Fruit fly (Drosophila melanogaster) whole organism, embryonic: ENCODE data around the gene PIG-B.

Source experiments
- Asciz ChIP-seq: fragments of 200-800 bp; sonication (Bioruptor generic); optimal IDR thresholded peaks from 2 replicates; lab custom pipeline; 2017; ENCODE audit warnings: missing biosample characterization, mild to moderate bottlenecking, missing genetic modification characterization, missing genetic modification reagents
- BEAF-32 ChIP-seq: fragments of 200-800 bp; sonication (Bioruptor generic); optimal IDR thresholded peaks from 3 replicates; lab custom pipeline; 2017; ENCODE audit warnings: missing biosample characterization, missing genetic modification characterization, mild to moderate bottlenecking, moderate library complexity, missing genetic modification reagents
- Bteb2 ChIP-seq: fragments of 200-800 bp; sonication (Bioruptor generic); optimal IDR thresholded peaks from 2 replicates; lab custom pipeline; 2016; ENCODE audit warnings: missing biosample characterization, missing genetic modification characterization
- CG12391 ChIP-seq: fragments of 200-800 bp; sonication (Bioruptor generic); optimal IDR thresholded peaks from 3 replicates; lab custom pipeline; 2018; ENCODE audit warnings: missing biosample characterization, mild to moderate bottlenecking, missing genetic modification characterization, moderate library complexity
- CG12769 ChIP-seq: fragments of 200-800 bp; sonication (Bioruptor generic); optimal IDR thresholded peaks from 2 replicates; lab custom pipeline; 2019; ENCODE audit warnings: missing biosample characterization, mild to moderate bottlenecking, missing genetic modification characterization, moderate library complexity
- CG13424 ChIP-seq: fragments of 200-800 bp; sonication (Bioruptor generic); optimal IDR thresholded peaks from 2 replicates; lab custom pipeline; 2019; ENCODE audit warnings: missing biosample characterization, mild to moderate bottlenecking, missing genetic modification characterization, moderate library complexity
- CG13894 ChIP-seq: fragments of 200-800 bp; sonication (Bioruptor generic); optimal IDR thresholded peaks from 3 replicates; lab custom pipeline; 2018; ENCODE audit warnings: missing biosample characterization, mild to moderate bottlenecking, missing genetic modification characterization, moderate library complexity
- CG2120 ChIP-seq: fragments of 200-800 bp; sonication (Bioruptor generic); optimal IDR thresholded peaks from 3 replicates; lab custom pipeline; 2016; ENCODE audit warnings: missing biosample characterization, missing genetic modification characterization
- CG2678 ChIP-seq: fragments of 200-800 bp; sonication (Bioruptor generic); optimal IDR thresholded peaks from 3 replicates; lab custom pipeline; 2019; ENCODE audit warnings: missing biosample characterization, mild to moderate bottlenecking, missing genetic modification characterization, moderate library complexity
- CG30403 ChIP-seq: fragments of 200-800 bp; sonication (Bioruptor generic); optimal IDR thresholded peaks from 3 replicates; lab custom pipeline; 2016; ENCODE audit warnings: missing biosample characterization, missing genetic modification characterization
- CG31224 ChIP-seq: fragments of 200-800 bp; sonication (Bioruptor generic); IDR thresholded peaks from 2 replicates; pipeline ENCODE4 v1.3.6; 2022; ENCODE audit warnings: missing biosample characterization, missing genetic modification characterization
- CG31365 ChIP-seq: fragments of 200-800 bp; sonication (Bioruptor generic); optimal IDR thresholded peaks from 2 replicates; lab custom pipeline; 2018; ENCODE audit warnings: missing biosample characterization, mild to moderate bottlenecking, missing genetic modification characterization
- CG31441 ChIP-seq: fragments of 200-800 bp; sonication (Bioruptor generic); IDR thresholded peaks from 2 replicates; pipeline ENCODE4 v1.3.6; 2022; ENCODE audit warnings: missing biosample characterization, missing genetic modification characterization
- CG3995 ChIP-seq: fragments of 200-800 bp; sonication (Bioruptor generic); optimal IDR thresholded peaks from 3 replicates; lab custom pipeline; 2016; ENCODE audit warnings: missing biosample characterization, missing genetic modification characterization
- CG4328 ChIP-seq: fragments of 200-800 bp; sonication (Bioruptor generic); optimal IDR thresholded peaks from 3 replicates; lab custom pipeline; 2017; ENCODE audit warnings: missing biosample characterization, missing genetic modification reagents, missing genetic modification characterization
- CG6854 ChIP-seq: fragments of 200-800 bp; sonication (Bioruptor generic); optimal IDR thresholded peaks from 3 replicates; lab custom pipeline; 2017; ENCODE audit warnings: missing biosample characterization, mild to moderate bottlenecking, missing genetic modification characterization
- CG7556 ChIP-seq: fragments of 200-800 bp; sonication (Bioruptor generic); optimal IDR thresholded peaks from 2 replicates; lab custom pipeline; 2017; ENCODE audit warnings: missing biosample characterization, mild to moderate bottlenecking, missing genetic modification characterization
- CG7839 ChIP-seq: fragments of 200-800 bp; sonication (Bioruptor generic); optimal IDR thresholded peaks from 3 replicates; lab custom pipeline; 2018; ENCODE audit warnings: missing biosample characterization, mild to moderate bottlenecking, missing genetic modification characterization, moderate library complexity
- CG8290 ChIP-seq, 3 experiments: fragments of 200-800 bp; sonication (Bioruptor generic); optimal IDR thresholded peaks; 2 replicates each; lab custom pipeline; 2016 to 2019; ENCODE audit warnings: missing biosample characterization in 3 of 3, missing genetic modification characterization in 3 of 3, mild to moderate bottlenecking in 2 of 3, moderate library complexity in 1 of 3
- CG8944 ChIP-seq: fragments of 200-800 bp; sonication (Bioruptor generic); optimal IDR thresholded peaks from 3 replicates; lab custom pipeline; 2016; ENCODE audit warnings: missing biosample characterization, missing genetic modification characterization
- CG9215 ChIP-seq: fragments of 200-800 bp; sonication (Bioruptor generic); IDR thresholded peaks from 2 replicates; pipeline ENCODE4 v1.3.6; 2022; ENCODE audit warnings: missing biosample characterization, missing genetic modification characterization
- CG9797 ChIP-seq: fragments of 200-800 bp; sonication (Bioruptor generic); optimal IDR thresholded peaks from 3 replicates; lab custom pipeline; 2018; ENCODE audit warnings: missing biosample characterization, mild to moderate bottlenecking, missing genetic modification characterization
- Dbx ChIP-seq: fragments of 200-800 bp; sonication (Bioruptor generic); IDR thresholded peaks from 3 replicates; pipeline ENCODE4 v1.3.6; 2022; ENCODE audit warnings: missing biosample characterization, missing genetic modification characterization
- Doc3 ChIP-seq: fragments of 200-800 bp; sonication (Bioruptor generic); IDR thresholded peaks from 3 replicates; pipeline ENCODE4 v1.3.6; 2022; ENCODE audit warnings: missing biosample characterization, missing genetic modification characterization; ENCODE audit not compliant: partially characterized antibody
- Drgx ChIP-seq: fragments of 200-800 bp; sonication (Bioruptor generic); IDR thresholded peaks from 2 replicates; pipeline ENCODE4 v1.3.6; 2022; ENCODE audit warnings: missing biosample characterization, missing genetic modification characterization
- MBD-R2 ChIP-seq: fragments of 200-800 bp; sonication (Bioruptor generic); IDR thresholded peaks from 2 replicates; pipeline ENCODE4 v1.3.6; 2022; ENCODE audit warnings: missing biosample characterization, missing genetic modification characterization
- Mad ChIP-seq: fragments of 200-800 bp; sonication (Bioruptor generic); optimal IDR thresholded peaks from 2 replicates; lab custom pipeline; 2016; ENCODE audit warnings: missing biosample characterization, missing genetic modification characterization
- Nf-YA ChIP-seq: fragments of 200-800 bp; sonication (Bioruptor generic); IDR thresholded peaks from 2 replicates; pipeline ENCODE4 v1.3.6; 2022; ENCODE audit warnings: missing biosample characterization, missing genetic modification characterization
- Nf-YB ChIP-seq: fragments of 200-800 bp; sonication (Bioruptor generic); optimal IDR thresholded peaks from 3 replicates; lab custom pipeline; 2019; ENCODE audit warnings: missing biosample characterization, mild to moderate bottlenecking, missing genetic modification characterization, moderate library complexity
- PHDP ChIP-seq: fragments of 200-800 bp; sonication (Bioruptor generic); optimal IDR thresholded peaks from 3 replicates; lab custom pipeline; 2018; ENCODE audit warnings: missing biosample characterization, mild to moderate bottlenecking, missing genetic modification characterization, moderate library complexity
- Scr ChIP-seq: fragments of 200-800 bp; sonication (Bioruptor generic); IDR thresholded peaks from 2 replicates; pipeline ENCODE4 v1.3.6; 2022; ENCODE audit warnings: missing biosample characterization, missing genetic modification characterization; ENCODE audit not compliant: partially characterized antibody
- Spps ChIP-seq: fragments of 200-800 bp; sonication (Bioruptor generic); optimal IDR thresholded peaks from 2 replicates; lab custom pipeline; 2018; ENCODE audit warnings: missing biosample characterization, mild to moderate bottlenecking, missing genetic modification characterization
- ab ChIP-seq: fragments of 200-800 bp; sonication (Bioruptor generic); optimal IDR thresholded peaks from 2 replicates; lab custom pipeline; 2016; ENCODE audit warnings: missing biosample characterization, missing genetic modification characterization
- da ChIP-seq: fragments of 200-800 bp; sonication (Bioruptor generic); optimal IDR thresholded peaks from 2 replicates; lab custom pipeline; 2016; ENCODE audit warnings: missing biosample characterization, missing genetic modification characterization
- dimm ChIP-seq: fragments of 200-800 bp; sonication (Bioruptor generic); IDR thresholded peaks from 2 replicates; pipeline ENCODE4 v1.3.6; 2022; ENCODE audit warnings: missing biosample characterization, missing genetic modification characterization
- dpn ChIP-seq, 2 experiments: fragments of 200-800 bp; sonication (Bioruptor generic); optimal IDR thresholded peaks; 3 replicates each; lab custom pipeline; 2016; ENCODE audit warnings: missing biosample characterization in 2 of 2, missing genetic modification characterization in 2 of 2
- dysf ChIP-seq: fragments of 200-800 bp; sonication (Bioruptor generic); IDR thresholded peaks from 3 replicates; pipeline ENCODE4 v1.3.6; 2022; ENCODE audit warnings: missing biosample characterization, missing genetic modification characterization
- fd96Cb ChIP-seq: fragments of 200-800 bp; sonication (Bioruptor generic); optimal IDR thresholded peaks from 2 replicates; lab custom pipeline; 2018; ENCODE audit warnings: missing biosample characterization, mild to moderate bottlenecking, missing genetic modification characterization, moderate library complexity
- ftz-f1 ChIP-seq: fragments of 200-800 bp; sonication (Bioruptor generic); optimal IDR thresholded peaks from 2 replicates; lab custom pipeline; 2016; ENCODE audit warnings: missing biosample characterization, missing genetic modification characterization
- grau ChIP-seq: fragments of 200-800 bp; optimal IDR thresholded peaks from 3 replicates; lab custom pipeline; 2019; ENCODE audit warnings: missing biosample characterization, mild to moderate bottlenecking, missing genetic modification characterization, moderate library complexity
- ind ChIP-seq: fragments of 200-800 bp; sonication (Bioruptor generic); optimal IDR thresholded peaks from 3 replicates; lab custom pipeline; 2016; ENCODE audit warnings: missing biosample characterization, missing genetic modification characterization
- nmo ChIP-seq: fragments of 200-800 bp; sonication (Bioruptor generic); optimal IDR thresholded peaks from 2 replicates; lab custom pipeline; 2018; ENCODE audit warnings: missing biosample characterization, mild to moderate bottlenecking, missing genetic modification characterization, moderate library complexity
- sd ChIP-seq: fragments of 200-800 bp; sonication (Bioruptor generic); optimal IDR thresholded peaks from 3 replicates; lab custom pipeline; 2018; ENCODE audit warnings: missing biosample characterization, mild to moderate bottlenecking, missing genetic modification characterization, moderate library complexity
- seq ChIP-seq: fragments of 200-800 bp; sonication (Bioruptor generic); IDR thresholded peaks from 2 replicates; pipeline ENCODE4 v1.3.6; 2022; ENCODE audit warnings: missing biosample characterization, missing genetic modification characterization
- sna ChIP-seq: fragments of 200-800 bp; sonication (Bioruptor generic); IDR thresholded peaks from 2 replicates; pipeline ENCODE4 v1.3.6; 2022; ENCODE audit warnings: missing biosample characterization, missing genetic modification characterization; ENCODE audit not compliant: partially characterized antibody
- tll ChIP-seq, 2 experiments: fragments of 200-800 bp in 1 of 2; fragments of >200 bp in 1 of 2; sonication (Bioruptor generic) in 1 of 2; optimal IDR thresholded peaks; 2 replicates each; lab custom pipeline; 2017 to 2019; ENCODE audit warnings: missing biosample characterization in 2 of 2, missing genetic modification characterization in 2 of 2, mild to moderate bottlenecking in 1 of 2, moderate library complexity in 1 of 2
- twi ChIP-seq: fragments of 200-800 bp; optimal IDR thresholded peaks from 2 replicates; lab custom pipeline; 2019; ENCODE audit warnings: missing biosample characterization, mild to moderate bottlenecking, missing genetic modification characterization, moderate library complexity
- vnd ChIP-seq: fragments of 200-800 bp; sonication (Bioruptor generic); IDR thresholded peaks from 3 replicates; pipeline ENCODE4 v1.3.6; 2022; ENCODE audit warnings: missing biosample characterization, missing genetic modification characterization; ENCODE audit not compliant: partially characterized antibody
- wor ChIP-seq: fragments of 200-800 bp; sonication (Bioruptor generic); IDR thresholded peaks from 2 replicates; pipeline ENCODE4 v1.3.6; 2022; ENCODE audit warnings: missing biosample characterization, missing genetic modification characterization

Gene PIG-B

DNA sequence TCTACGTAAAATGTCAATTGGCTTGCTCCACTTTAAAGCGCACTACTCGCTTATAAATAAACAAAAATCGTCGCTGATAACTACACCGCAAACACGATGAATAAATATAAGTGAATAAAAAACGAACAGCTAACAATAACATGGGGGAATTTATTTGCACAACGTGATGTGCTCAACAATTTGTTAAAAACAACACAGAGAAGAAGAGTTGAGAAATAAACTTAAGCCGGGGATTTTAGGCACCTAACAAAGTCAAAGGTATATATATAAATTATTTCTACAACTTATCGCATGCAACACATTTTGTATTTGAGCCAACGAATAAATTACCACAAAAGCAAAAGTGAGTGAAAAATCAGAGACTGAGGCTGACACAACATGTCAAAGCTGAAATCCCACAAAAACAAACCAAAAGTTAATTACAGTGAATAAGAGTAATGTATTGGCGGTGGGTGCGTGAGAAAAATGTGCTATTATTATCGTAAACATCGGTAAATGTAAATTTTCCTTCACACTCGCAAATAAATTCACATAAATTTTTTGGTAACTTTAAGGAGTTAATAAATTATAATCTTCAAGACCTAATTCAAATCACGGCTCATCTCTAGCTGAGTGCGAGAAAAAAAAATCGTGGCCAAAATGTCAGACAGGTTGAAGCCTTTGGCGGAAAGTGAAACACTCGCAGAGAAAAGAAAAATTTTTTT is 38.6 kb upstream of the PIG-B start (continued):
- no peak for TF ChIP-seq Mad (GFP tag; lab: Kevin White, UChicago)
- TF ChIP-seq tll (GFP tag; optimal IDR thresholded peaks at IDR 0.05; lab: Kevin White, UChicago), result no peak
- TF ChIP-seq CG7556 (GFP tag; lab: Kevin White, UChicago), result peak; percentile 9
- no peak for TF ChIP-seq CG6854 (GFP tag; lab: Kevin White, UChicago)
- peak; percentile 34 for TF ChIP-seq CG2678 (tag; lab: Kevin White, UChicago)
- peak; percentile 44 for TF ChIP-seq CG12391 (tag; lab: Kevin White, UChicago)
- peak; percentile 23 for TF ChIP-seq CG12769
- peak; percentile 40 for TF ChIP-seq grau (tag; lab: Kevin White, UChicago)
- no peak for TF ChIP-seq CG13894 (tag; lab: Kevin White, UChicago)
- TF ChIP-seq Nf-YB, result no peak
- TF ChIP-seq seq, result no peak
- TF ChIP-seq CG4328 (GFP tag; lab: Kevin White, UChicago), result no peak
- peak; percentile 64 for TF ChIP-seq CG2120 (GFP tag; lab: Kevin White, UChicago)
- no peak for TF ChIP-seq CG31441 (GFP tag; lab: Robert Waterston, UW)
- TF ChIP-seq Bteb2, result no peak
- no peak for TF ChIP-seq nmo (GFP tag; lab: Kevin White, UChicago)
- TF ChIP-seq sd, result no peak
- peak; percentile 11 to 25 for TF ChIP-seq dpn (GFP tag; optimal IDR thresholded peaks at IDR 0.05; lab: Kevin White, UChicago)
- TF ChIP-seq CG13424 (tag; lab: Kevin White, UChicago), result peak; percentile 49
- TF ChIP-seq da (GFP tag; lab: Kevin White, UChicago), result no peak
- TF ChIP-seq Doc3 (GFP tag; lab: Robert Waterston, UW), result peak; percentile 21; the same call in 1 of the 3 replicates
- TF ChIP-seq Nf-YA (GFP tag; lab: Robert Waterston, UW), result no peak
- TF ChIP-seq CG8290 (GFP tag; optimal IDR thresholded peaks at IDR 0.05; lab: Kevin White, UChicago), result no peak
- peak in 1 of 2 experiments; percentile 56 for TF ChIP-seq CG8290 (tag; optimal IDR thresholded peaks at IDR 0.05; lab: Kevin White, UChicago)
- TF ChIP-seq CG3995 (GFP tag; lab: Kevin White, UChicago), result no peak
- TF ChIP-seq ftz-f1, result no peak
- TF ChIP-seq dimm, result no peak
- peak; percentile 50 for TF ChIP-seq Scr (GFP tag; lab: Robert Waterston, UW)
- no peak for TF ChIP-seq twi (tag; lab: Kevin White, UChicago)
- TF ChIP-seq sna (GFP tag; lab: Robert Waterston, UW), result no peak
- peak; percentile 12; the same call in 1 of the 2 replicates for TF ChIP-seq MBD-R2 (GFP tag; lab: Robert Waterston, UW)
- TF ChIP-seq ind, result no peak
- no peak for TF ChIP-seq ab (GFP tag; lab: Kevin White, UChicago)
- no peak for TF ChIP-seq Spps
- TF ChIP-seq CG9215 (GFP tag; lab: Robert Waterston, UW), result no peak
- no peak for TF ChIP-seq Asciz (GFP tag; lab: Kevin White, UChicago)
- peak; percentile 22 for TF ChIP-seq CG7839 (tag; lab: Kevin White, UChicago)
- TF ChIP-seq CG9797, result no peak
- TF ChIP-seq dysf (GFP tag; lab: Robert Waterston, UW), result peak; percentile 50; the same call in 2 of the 3 replicates
- TF ChIP-seq CG8944 (GFP tag; lab: Kevin White, UChicago), result no peak
- TF ChIP-seq CG31365 (tag; lab: Kevin White, UChicago), result no peak
- no peak for TF ChIP-seq vnd (GFP tag; lab: Robert Waterston, UW)
- peak; percentile 45 for TF ChIP-seq Drgx
- peak; percentile 26 for TF ChIP-seq PHDP (tag; lab: Kevin White, UChicago)
- no peak for TF ChIP-seq wor (GFP tag; lab: Robert Waterston, UW)
- TF ChIP-seq BEAF-32 (GFP tag; lab: Kevin White, UChicago), result peak; percentile 48
- TF ChIP-seq CG30403 (GFP tag; lab: Kevin White, UChicago), result peak; percentile 29
- TF ChIP-seq Dbx (GFP tag; lab: Robert Waterston, UW), result no peak
- TF ChIP-seq CG31224 (GFP tag; lab: Robert Waterston, UW), result no peak
- TF ChIP-seq fd96Cb, result no peak
